Worm (Caenorhabditis elegans): ENCODE results near the gene ZK285.2.

Gene ZK285.2

DNA sequence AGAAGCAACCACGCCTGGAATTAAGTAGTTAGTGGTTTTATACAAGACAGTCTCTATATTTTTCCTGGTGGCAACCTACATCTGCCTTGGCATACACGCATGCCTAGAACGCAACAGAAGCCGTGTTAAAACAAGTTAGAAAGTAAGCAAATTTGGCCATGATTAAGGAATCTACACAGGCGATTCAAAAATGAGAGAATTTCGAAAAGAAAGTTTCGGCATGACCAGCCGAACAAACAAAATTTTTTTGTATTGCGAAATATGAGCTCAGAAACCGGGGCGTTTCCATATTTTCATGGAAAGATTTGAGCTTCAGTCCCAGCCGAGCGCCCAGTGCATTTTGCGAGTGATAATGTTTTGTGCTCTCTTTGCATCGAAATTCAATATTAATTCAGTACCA is 13.5 kb downstream of the ZK285.2 start, which contains the start of gene F14H3.15:
TSS of gene F14H3.15 (minus strand) at position 101 of the 400 bp plus-strand sequence.
- TF ChIP-seq ztf-26 (tag; optimal IDR thresholded peaks at IDR 0.05) (no peak), athp-1 (tag; optimal IDR thresholded peaks at IDR 0.05) (no peak), tlf-1 (GFP tag; optimal IDR thresholded peaks at IDR 0.05) (no peak), dpl-1 (GFP tag; optimal IDR thresholded peaks at IDR 0.05) (no peak), sptf-2 (GFP tag; optimal IDR thresholded peaks at IDR 0.05) (no peak), ceh-27 (GFP tag; optimal IDR thresholded peaks at IDR 0.05) (no peak)

DNA sequence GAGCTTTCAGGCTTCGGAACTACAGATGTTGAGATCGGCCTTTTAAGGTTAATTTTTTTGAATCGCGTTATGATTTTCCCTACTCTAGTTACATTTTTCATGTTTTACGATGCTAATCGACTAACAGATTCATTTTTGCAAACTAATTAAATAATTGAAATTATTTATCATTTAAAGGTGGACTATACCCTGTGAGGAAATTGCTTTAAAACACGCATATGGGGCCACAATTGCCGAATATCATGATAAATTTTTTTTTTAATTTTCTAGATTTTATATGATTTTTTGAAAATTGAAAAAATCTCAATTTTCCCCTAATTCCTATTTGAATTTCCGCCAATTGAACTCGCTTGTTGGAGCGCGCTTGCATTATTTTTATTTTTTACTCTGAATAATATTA is 15.3 kb downstream of the ZK285.2 start, which contains the start of gene fbxa-100:
TSS of gene fbxa-100 (minus strand) at position 101 of the 400 bp plus-strand sequence.
- no peak for TF ChIP-seq C06A6.2 (GFP tag; conservative IDR thresholded peaks at IDR 0.05)
- no peak for TF ChIP-seq rec-8 (tag; optimal IDR thresholded peaks at IDR 0.05)
- no peak for TF ChIP-seq rcor-1 (GFP tag; IDR thresholded peaks at IDR 0.05)
- TF ChIP-seq ceh-100 (GFP tag; IDR thresholded peaks at IDR 0.05): no peak
- TF ChIP-seq lir-1 (GFP tag; conservative IDR thresholded peaks at IDR 0.05): no peak
- no peak for TF ChIP-seq nhr-120 (GFP tag; IDR thresholded peaks at IDR 0.05)

DNA sequence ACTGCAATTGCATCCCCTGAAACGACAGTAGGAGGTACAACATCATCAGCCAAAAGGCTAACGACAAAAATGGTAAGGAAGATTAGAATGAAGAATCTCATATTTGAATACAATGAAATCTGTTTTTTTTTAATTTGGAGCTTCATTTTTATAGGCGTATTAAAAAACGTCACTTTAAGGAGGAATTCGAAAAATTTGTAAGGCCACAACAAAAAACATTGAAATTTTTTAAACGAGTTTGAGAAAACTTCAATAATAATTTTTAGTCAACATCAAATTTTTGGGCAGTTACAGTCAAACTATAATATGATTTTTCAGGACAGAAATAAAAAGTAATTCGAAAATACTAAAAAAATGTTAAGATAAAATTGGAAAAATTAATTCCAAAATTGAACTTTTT is 16.1 kb downstream of the ZK285.2 start, which contains the start of gene F14H3.14:
TSS of gene F14H3.14 (minus strand) at position 101 of the 400 bp plus-strand sequence.
- TF ChIP-seq lag-1 (GFP tag; IDR thresholded peaks at IDR 0.05) (no peak), F23B12.7 (tag; optimal IDR thresholded peaks at IDR 0.05; ENCODE audit: insufficient read depth) (no peak), attf-6 (GFP tag; IDR thresholded peaks at IDR 0.05) (no peak), tbx-9 (tag; optimal IDR thresholded peaks at IDR 0.05; ENCODE audit: borderline replicate concordance) (no peak), hmg-1.2 (GFP tag; IDR thresholded peaks at IDR 0.05) (no peak)

DNA sequence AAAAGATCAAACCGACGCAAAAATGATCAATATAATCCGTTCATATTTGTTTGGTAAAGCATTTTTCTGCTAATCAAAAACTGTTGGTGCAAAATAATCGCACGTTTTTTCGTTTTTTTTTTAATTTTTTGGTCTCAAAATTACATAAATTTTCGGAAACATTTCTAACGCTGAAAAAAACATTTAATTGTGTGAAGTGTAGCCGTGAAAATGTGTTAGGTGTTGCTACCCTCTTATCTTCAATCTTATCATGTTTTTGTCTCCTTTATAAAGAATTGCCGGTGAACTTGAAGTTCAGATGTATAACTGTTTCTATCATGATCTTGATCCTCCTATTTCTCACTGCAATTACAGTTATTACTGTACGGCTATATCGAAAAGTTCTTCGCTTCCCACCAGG is 22.3 kb downstream of the ZK285.2 start, which contains the start of gene cyp-35D1:
TSS of gene cyp-35D1 (plus strand) at position 301 of the 400 bp plus-strand sequence.
- no peak for TF ChIP-seq ztf-25 (GFP tag; IDR thresholded peaks at IDR 0.05)
- TF ChIP-seq aptf-3 (GFP tag; IDR thresholded peaks at IDR 0.05): no peak
- no peak for TF ChIP-seq gei-17 (GFP tag; optimal IDR thresholded peaks at IDR 0.05)
- TF ChIP-seq B0019.2 (GFP tag; conservative IDR thresholded peaks at IDR 0.05): no peak
- no peak for TF ChIP-seq F39B2.1 (GFP tag; IDR thresholded peaks at IDR 0.05)
- no peak for TF ChIP-seq T07F8.4 (tag; optimal IDR thresholded peaks at IDR 0.05)
- no peak for TF ChIP-seq xnd-1 (tag; optimal IDR thresholded peaks at IDR 0.05)
- no peak for TF ChIP-seq cebp-2 (GFP tag; IDR thresholded peaks at IDR 0.05)
- no peak for TF ChIP-seq Y79H2A.3 (GFP tag; conservative IDR thresholded peaks at IDR 0.05)
- no peak for TF ChIP-seq zfh-2 (GFP tag; conservative IDR thresholded peaks at IDR 0.05)
- TF ChIP-seq let-526 (GFP tag; IDR thresholded peaks at IDR 0.05): no peak
- no peak for TF ChIP-seq attf-5 (GFP tag; optimal IDR thresholded peaks at IDR 0.05)
- no peak for TF ChIP-seq atf-7 (tag; optimal IDR thresholded peaks at IDR 0.05)
- no peak for TF ChIP-seq chd-7 (tag; optimal IDR thresholded peaks at IDR 0.05)
- TF ChIP-seq snpc-1.3 (tag; optimal IDR thresholded peaks at IDR 0.05; ENCODE audit: insufficient read depth): no peak
- TF ChIP-seq die-1 (tag; optimal IDR thresholded peaks at IDR 0.05): no peak
- TF ChIP-seq ama-1 (optimal IDR thresholded peaks at IDR 0.05): no peak
- TF ChIP-seq ama-1 (GFP tag; optimal IDR thresholded peaks at IDR 0.05): no peak
- no peak for TF ChIP-seq F33H1.4 (GFP tag; IDR thresholded peaks at IDR 0.05)
